Fruit fly (Drosophila melanogaster) whole organism, pupa: Measurements from ENCODE around the gene cbt.

Experiments
- CG10348 ChIP-seq: fragments of 200-800 bp; sonication (Bioruptor generic); IDR thresholded peaks from 2 replicates; pipeline ENCODE4 v1.3.6; 2022; ENCODE audit warnings: missing biosample characterization, missing genetic modification characterization
- CG12605 ChIP-seq: fragments of 200-800 bp; sonication (Bioruptor generic); IDR thresholded peaks from 2 replicates; pipeline ENCODE4 v1.3.6; 2022; ENCODE audit warnings: missing biosample characterization, missing genetic modification characterization
- CG13204 ChIP-seq: fragments of 200-800 bp; sonication (Bioruptor generic); optimal IDR thresholded peaks from 2 replicates; lab custom pipeline; 2018; ENCODE audit warnings: missing biosample characterization, mild to moderate bottlenecking, missing genetic modification characterization, moderate library complexity
- CG14655 ChIP-seq: fragments of 200-800 bp; sonication (Bioruptor generic); optimal IDR thresholded peaks from 3 replicates; lab custom pipeline; 2017; ENCODE audit warnings: mild to moderate bottlenecking, missing biosample characterization, missing genetic modification reagents, missing genetic modification characterization
- CG15710 ChIP-seq: fragments of 200-800 bp; sonication (Bioruptor generic); optimal IDR thresholded peaks from 2 replicates; lab custom pipeline; 2018; ENCODE audit warnings: missing biosample characterization, mild to moderate bottlenecking, missing genetic modification characterization, moderate library complexity
- CG17806 ChIP-seq: fragments of 200-800 bp; sonication (Bioruptor generic); optimal IDR thresholded peaks from 2 replicates; lab custom pipeline; 2018; ENCODE audit warnings: missing biosample characterization, mild to moderate bottlenecking, missing genetic modification characterization, moderate library complexity
- CG32121 ChIP-seq: fragments of 200-800 bp; sonication (Bioruptor generic); IDR thresholded peaks from 2 replicates; pipeline ENCODE4 v1.3.6; 2022; ENCODE audit warnings: missing biosample characterization, missing genetic modification characterization
- CG34367 ChIP-seq: fragments of 200-800 bp; sonication (Bioruptor generic); optimal IDR thresholded peaks from 2 replicates; lab custom pipeline; 2018; ENCODE audit warnings: missing biosample characterization, mild to moderate bottlenecking, missing genetic modification characterization
- CG4496 ChIP-seq: fragments of 200-800 bp; sonication (Bioruptor generic); IDR thresholded peaks from 3 replicates; pipeline ENCODE4 v1.3.6; 2022; ENCODE audit warnings: missing biosample characterization, missing genetic modification characterization
- CG8159 ChIP-seq: fragments of 200-800 bp; sonication (Bioruptor generic); optimal IDR thresholded peaks from 3 replicates; lab custom pipeline; 2018; ENCODE audit warnings: missing biosample characterization, mild to moderate bottlenecking, missing genetic modification characterization, moderate library complexity
- CG8301 ChIP-seq: fragments of 200-800 bp; sonication (Bioruptor generic); optimal IDR thresholded peaks from 2 replicates; lab custom pipeline; 2018; ENCODE audit warnings: missing biosample characterization, mild to moderate bottlenecking, missing genetic modification characterization
- CG9948 ChIP-seq: fragments of 200-800 bp; sonication (Bioruptor generic); optimal IDR thresholded peaks from 2 replicates; lab custom pipeline; 2018; ENCODE audit warnings: missing biosample characterization, mild to moderate bottlenecking, missing genetic modification characterization, moderate library complexity
- D1 ChIP-seq: fragments of 200-800 bp; sonication (Bioruptor generic); optimal IDR thresholded peaks from 2 replicates; lab custom pipeline; 2018; ENCODE audit warnings: missing biosample characterization, mild to moderate bottlenecking, missing genetic modification characterization, moderate library complexity
- EcR ChIP-seq: fragments of 200-800 bp; sonication (Bioruptor generic); optimal IDR thresholded peaks from 3 replicates; lab custom pipeline; 2019; ENCODE audit warnings: missing biosample characterization, missing genetic modification characterization, mild to moderate bottlenecking, moderate library complexity, missing genetic modification reagents
- Ets98B ChIP-seq: fragments of 200-800 bp; sonication (Bioruptor generic); IDR thresholded peaks from 2 replicates; pipeline ENCODE4 v1.3.6; 2022; ENCODE audit warnings: missing biosample characterization, missing genetic modification characterization
- Pif1A ChIP-seq: fragments of 200-800 bp; sonication (Bioruptor generic); optimal IDR thresholded peaks from 3 replicates; lab custom pipeline; 2016; ENCODE audit warnings: missing biosample characterization, missing genetic modification characterization
- Pif1B ChIP-seq: fragments of 200-800 bp; sonication (Bioruptor generic); optimal IDR thresholded peaks from 3 replicates; lab custom pipeline; 2016; ENCODE audit warnings: missing biosample characterization, missing genetic modification characterization
- Snoo ChIP-seq: fragments of 200-800 bp; sonication (Bioruptor generic); optimal IDR thresholded peaks from 3 replicates; lab custom pipeline; 2017; ENCODE audit warnings: missing biosample characterization, mild to moderate bottlenecking, missing genetic modification characterization, inconsistent platforms
- fd96Ca ChIP-seq: fragments of 200-800 bp; sonication (Bioruptor generic); IDR thresholded peaks from 3 replicates; pipeline ENCODE4 v1.3.6; 2022; ENCODE audit warnings: missing biosample characterization, missing genetic modification characterization
- gl ChIP-seq: fragments of 200-800 bp; sonication (Bioruptor generic); optimal IDR thresholded peaks from 2 replicates; lab custom pipeline; 2018; ENCODE audit warnings: missing biosample characterization, mild to moderate bottlenecking, missing genetic modification characterization
- rn ChIP-seq: fragments of 200-800 bp; sonication (Bioruptor generic); IDR thresholded peaks from 2 replicates; pipeline ENCODE4 v1.3.6; 2022; ENCODE audit warnings: missing biosample characterization, missing genetic modification characterization

cbt gene

DNA sequence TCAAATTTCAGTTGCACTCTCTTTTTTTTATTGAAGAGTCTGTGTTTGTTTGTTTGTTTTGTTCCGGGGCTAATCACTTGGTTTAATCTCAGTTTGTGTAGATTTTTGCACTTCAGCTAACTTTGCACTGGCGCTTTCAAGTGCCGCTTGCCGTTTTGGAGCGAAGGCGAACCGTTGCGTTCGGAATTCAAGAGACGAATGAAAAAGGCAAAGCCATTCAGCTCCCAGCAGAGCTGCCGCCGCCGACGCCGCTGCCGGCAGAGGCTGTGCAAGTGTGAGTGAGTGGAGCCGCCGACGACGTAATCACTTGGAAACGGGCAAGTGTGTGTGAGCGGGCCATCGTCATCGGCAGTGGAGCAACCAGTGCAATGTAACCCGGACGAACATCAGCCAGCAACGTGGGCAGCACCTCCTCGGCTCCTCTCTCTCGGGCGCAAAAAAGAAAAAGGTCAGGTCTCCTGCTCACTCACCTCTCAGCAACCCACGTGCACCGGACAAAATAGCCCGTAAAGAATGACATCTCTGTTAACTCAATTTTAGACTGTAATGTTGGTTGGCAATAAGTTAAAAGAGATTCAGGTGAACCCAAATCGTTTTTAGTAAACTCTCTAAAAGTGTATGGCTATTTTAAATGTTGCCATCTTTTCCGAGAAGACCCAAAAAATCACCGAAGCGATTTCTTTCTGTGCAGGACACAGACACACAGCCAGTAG is at the start of gene cbt:
Gene cbt (minus strand): TSS at position 206 of the 713 bp plus-strand sequence.
- peak; percentile 96 for TF ChIP-seq Snoo (tag; lab: Kevin White, UChicago)
- peak; percentile 99 for TF ChIP-seq CG8301 (tag; lab: Kevin White, UChicago)
- TF ChIP-seq rn (GFP tag; lab: Robert Waterston, UW), result no peak
- TF ChIP-seq EcR, result peak; percentile 94
- no peak for TF ChIP-seq fd96Ca (GFP tag; lab: Robert Waterston, UW)
- TF ChIP-seq CG15710, result peak; percentile 98
- TF ChIP-seq CG13204 (GFP tag; lab: Kevin White, UChicago), result peak; percentile 95
- TF ChIP-seq Pif1A (GFP tag; lab: Kevin White, UChicago), result peak; percentile 99
- TF ChIP-seq CG12605, result no peak
- peak; percentile 98 for TF ChIP-seq CG34367 (tag; lab: Kevin White, UChicago)
- TF ChIP-seq CG32121 (GFP tag; lab: Robert Waterston, UW), result no peak
- peak; percentile 98 for TF ChIP-seq CG17806 (tag; lab: Kevin White, UChicago)
- peak; percentile 99 for TF ChIP-seq CG9948 (tag; lab: Kevin White, UChicago)
- no peak for TF ChIP-seq Ets98B
- peak; percentile 99 for TF ChIP-seq CG8159 (tag; lab: Kevin White, UChicago)
- TF ChIP-seq Pif1B (GFP tag; lab: Kevin White, UChicago), result peak; percentile 98
- peak; percentile 99 for TF ChIP-seq CG14655
- no peak for TF ChIP-seq CG10348 (GFP tag; lab: Robert Waterston, UW)
- TF ChIP-seq D1 (tag; lab: Kevin White, UChicago), result peak; percentile 98
- TF ChIP-seq gl (tag; lab: Kevin White, UChicago), result peak; percentile 95
- no peak for TF ChIP-seq CG4496 (GFP tag; lab: Robert Waterston, UW)

DNA sequence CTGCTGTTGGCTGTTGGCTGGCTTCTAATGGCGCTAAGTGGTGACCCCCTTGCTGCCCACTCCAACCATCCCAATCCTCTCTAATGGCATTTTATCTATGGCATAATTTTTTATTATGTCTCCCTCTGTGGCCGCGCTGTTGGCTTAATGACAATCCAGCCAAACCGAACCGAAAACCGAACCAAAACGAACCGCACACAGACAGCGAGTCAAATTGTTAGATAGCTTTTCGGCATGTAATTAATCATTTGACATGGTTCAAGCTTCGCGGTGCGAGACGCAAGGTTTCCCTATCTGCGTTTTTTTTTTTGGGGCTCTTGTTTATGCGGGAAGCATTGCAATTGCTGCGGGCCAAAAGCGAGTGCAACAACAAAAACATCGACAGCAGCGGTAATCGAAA is 48.2 kb upstream of the cbt start:
- TF ChIP-seq CG15710, result no peak
- TF ChIP-seq CG8301 (tag; lab: Kevin White, UChicago), result no peak
- no peak for TF ChIP-seq Pif1B (GFP tag; lab: Kevin White, UChicago)
- TF ChIP-seq fd96Ca (GFP tag; lab: Robert Waterston, UW), result no peak
- TF ChIP-seq EcR, result no peak
- no peak for TF ChIP-seq rn (GFP tag; lab: Robert Waterston, UW)
- no peak for TF ChIP-seq Snoo (tag; lab: Kevin White, UChicago)
- TF ChIP-seq CG34367 (tag; lab: Kevin White, UChicago), result no peak
- TF ChIP-seq CG4496 (GFP tag; lab: Robert Waterston, UW), result no peak
- TF ChIP-seq CG8159 (tag; lab: Kevin White, UChicago), result no peak
- TF ChIP-seq CG32121 (GFP tag; lab: Robert Waterston, UW), result no peak
- no peak for TF ChIP-seq Ets98B
- TF ChIP-seq Pif1A (GFP tag; lab: Kevin White, UChicago), result no peak
- TF ChIP-seq gl (tag; lab: Kevin White, UChicago), result no peak
- TF ChIP-seq CG13204 (GFP tag; lab: Kevin White, UChicago), result no peak
- TF ChIP-seq CG12605, result no peak

DNA sequence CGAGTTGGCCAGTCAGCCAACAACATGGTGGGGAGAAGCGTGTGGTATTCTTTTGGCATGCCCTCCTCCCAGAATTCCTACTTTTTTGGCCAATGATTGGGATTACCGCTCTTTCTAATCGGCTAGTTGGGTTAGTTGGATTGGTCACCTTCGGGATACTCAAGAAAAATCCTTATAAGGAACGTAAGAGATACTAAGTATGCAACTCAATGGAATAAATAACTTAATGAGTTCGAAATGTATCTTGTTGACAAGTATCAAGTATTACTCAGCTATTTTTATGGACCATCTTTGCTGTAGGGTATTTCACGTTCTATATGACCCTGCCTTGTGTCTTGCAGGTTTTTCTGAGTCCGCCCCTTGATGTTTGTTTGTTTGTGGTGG is 47.4 kb upstream of the cbt start:
- TF ChIP-seq CG32121 (GFP tag; lab: Robert Waterston, UW), result no peak
- TF ChIP-seq CG8301 (tag; lab: Kevin White, UChicago), result peak; percentile 0
- no peak for TF ChIP-seq Pif1B (GFP tag; lab: Kevin White, UChicago)
- peak; percentile 27 for TF ChIP-seq CG9948 (tag; lab: Kevin White, UChicago)
- no peak for TF ChIP-seq CG13204 (GFP tag; lab: Kevin White, UChicago)
- TF ChIP-seq Ets98B, result no peak
- TF ChIP-seq CG4496 (GFP tag; lab: Robert Waterston, UW), result no peak

DNA sequence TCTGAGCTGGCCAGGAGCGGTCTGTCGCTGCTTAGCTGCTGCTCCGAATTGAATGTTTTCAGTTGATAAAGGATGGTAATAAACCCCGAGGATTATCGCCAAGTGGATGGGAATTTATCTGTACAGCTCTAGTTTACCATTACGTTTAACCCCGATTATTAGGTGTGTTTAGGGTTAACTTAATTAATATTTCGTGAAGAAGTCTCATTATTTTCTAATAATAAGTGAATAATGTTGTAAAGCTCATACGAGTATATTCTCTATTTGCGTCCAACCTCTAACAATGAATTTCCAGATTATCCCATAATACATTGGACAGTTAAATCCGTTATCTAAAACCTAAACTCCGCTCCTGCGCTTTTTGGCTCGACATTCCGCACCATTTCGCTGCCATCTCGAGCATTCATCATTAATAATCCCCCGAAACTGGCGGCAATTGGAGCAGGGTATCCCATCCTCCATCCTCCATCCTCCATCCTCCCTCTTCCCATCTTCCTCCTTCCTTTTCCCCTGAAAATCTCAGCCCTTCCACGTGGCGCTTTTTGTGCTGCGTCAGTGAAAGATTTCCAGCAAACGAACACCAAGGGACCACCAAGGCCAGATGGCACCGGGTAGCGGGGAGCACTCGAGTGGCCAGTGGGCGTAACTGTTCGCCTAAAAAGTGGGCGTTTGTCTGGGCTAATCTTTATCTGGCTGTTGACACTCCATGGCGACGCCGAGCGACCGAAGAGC is 46.9 kb upstream of the cbt start:
- TF ChIP-seq CG4496 (GFP tag; lab: Robert Waterston, UW), result no peak
- TF ChIP-seq fd96Ca (GFP tag; lab: Robert Waterston, UW), result no peak
- no peak for TF ChIP-seq D1 (tag; lab: Kevin White, UChicago)
- TF ChIP-seq CG10348 (GFP tag; lab: Robert Waterston, UW), result no peak
- TF ChIP-seq CG14655, result peak; percentile 3
- TF ChIP-seq Ets98B, result no peak
- no peak for TF ChIP-seq CG15710
- TF ChIP-seq CG9948 (tag; lab: Kevin White, UChicago), result no peak
- TF ChIP-seq EcR, result no peak
- no peak for TF ChIP-seq CG32121 (GFP tag; lab: Robert Waterston, UW)
- TF ChIP-seq CG8159 (tag; lab: Kevin White, UChicago), result peak; percentile 32
- peak; percentile 18 for TF ChIP-seq Snoo (tag; lab: Kevin White, UChicago)
- no peak for TF ChIP-seq CG8301 (tag; lab: Kevin White, UChicago)
- TF ChIP-seq Pif1B (GFP tag; lab: Kevin White, UChicago), result no peak
- no peak for TF ChIP-seq CG12605

DNA sequence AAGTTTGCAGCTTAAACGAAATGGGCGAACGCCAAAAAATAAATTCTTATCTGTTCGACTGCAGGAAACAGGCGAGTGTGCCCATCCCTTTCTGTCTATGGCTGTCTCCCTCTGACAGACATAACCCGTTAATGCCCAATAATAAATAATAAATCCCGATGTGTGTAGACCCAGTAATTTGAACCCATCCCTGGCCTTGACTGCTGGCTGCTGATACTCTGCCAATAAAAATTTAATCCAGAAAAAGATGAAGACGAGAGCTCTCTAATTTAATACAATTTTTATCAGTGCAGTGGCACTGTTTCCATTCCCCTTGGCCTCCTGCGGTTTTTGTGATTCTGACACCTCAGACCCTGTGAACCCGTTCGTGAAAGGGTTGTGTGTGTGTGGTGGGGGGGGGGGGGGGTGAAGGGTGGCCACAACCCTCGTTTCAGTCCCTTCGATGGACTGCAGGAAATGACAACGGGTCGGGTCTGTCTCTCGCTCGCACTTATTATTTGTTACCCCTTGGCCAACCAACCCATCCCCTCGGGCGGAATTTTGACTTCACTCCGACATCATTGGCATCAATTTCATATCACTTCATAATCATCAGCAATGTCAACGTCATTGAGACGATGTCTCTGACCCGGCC is 46.2 kb upstream of the cbt start:
- TF ChIP-seq rn (GFP tag; lab: Robert Waterston, UW), result no peak
- no peak for TF ChIP-seq CG8301 (tag; lab: Kevin White, UChicago)
